Worm (Caenorhabditis elegans): ENCODE measurements around the gene Y62H9A.10.

The Y62H9A.10 gene

ce11 chrX:11902661-11903060, at the start of gene Y62H9A.10:
TSS of gene Y62H9A.10 (minus strand) at chrX:11902761.
- TF ChIP-seq C08G9.2 (tag; optimal IDR thresholded peaks at IDR 0.05) (no peak), ceh-2 (tag; optimal IDR thresholded peaks at IDR 0.05) (no peak), lin-11 (tag; optimal IDR thresholded peaks at IDR 0.05) (no peak), nhr-232 (tag; optimal IDR thresholded peaks at IDR 0.05) (no peak), ceh-34 (tag; optimal IDR thresholded peaks at IDR 0.05) (no peak)

ce11 chrX:11952129-11952528, 49.6 kb upstream of the Y62H9A.10 start:
- TF ChIP-seq pat-9 (tag; optimal IDR thresholded peaks at IDR 0.05) (no peak), F13H6.1 (tag; optimal IDR thresholded peaks at IDR 0.05) (no peak), elt-4 (tag; optimal IDR thresholded peaks at IDR 0.05) (no peak), lim-6 (tag; optimal IDR thresholded peaks at IDR 0.05) (no peak), unc-55 (GFP tag; optimal IDR thresholded peaks at IDR 0.05) (no peak), ceh-6 (GFP tag; optimal IDR thresholded peaks at IDR 0.05) (no peak), ceh-2 (tag; optimal IDR thresholded peaks at IDR 0.05) (no peak)

- peak; percentile 24 for TF ChIP-seq sdc-2 (tag; optimal IDR thresholded peaks at IDR 0.05)
- TF ChIP-seq K09A11.1 (tag; optimal IDR thresholded peaks at IDR 0.05; ENCODE audit: insufficient read depth) = no peak
- TF ChIP-seq che-1 (tag; optimal IDR thresholded peaks at IDR 0.05) = no peak
- no peak for TF ChIP-seq ceh-34 (tag; optimal IDR thresholded peaks at IDR 0.05)
- TF ChIP-seq hlh-8 (tag; optimal IDR thresholded peaks at IDR 0.05) = no peak
Observed at ce11 chrX:11948184-11948894, 45.8 kb upstream of the Y62H9A.10 start, which contains the start of gene lsd-1. TSS of gene lsd-1 (plus strand) at chrX:11948844.

- TF ChIP-seq unc-42 (tag; optimal IDR thresholded peaks at IDR 0.05) = peak; percentile 3
- TF ChIP-seq sdc-2 (tag; optimal IDR thresholded peaks at IDR 0.05) = peak; percentile 71
- TF ChIP-seq F13H6.1 (tag; optimal IDR thresholded peaks at IDR 0.05) = no peak
- TF ChIP-seq ceh-31 (tag; optimal IDR thresholded peaks at IDR 0.05) = peak; percentile 37
- TF ChIP-seq tbx-2 (tag; optimal IDR thresholded peaks at IDR 0.05) = peak; percentile 1
- peak; percentile 30 for TF ChIP-seq rnt-1 (tag; optimal IDR thresholded peaks at IDR 0.05)
- no peak for TF ChIP-seq ref-2 (tag; optimal IDR thresholded peaks at IDR 0.05)
- peak; percentile 84 for TF ChIP-seq ceh-48 (tag; optimal IDR thresholded peaks at IDR 0.05)
Observed at ce11 chrX:11946788-11947463, 44.4 kb upstream of the Y62H9A.10 start, which contains the start of gene nfya-1. TSS of gene nfya-1 (minus strand) at chrX:11946838.

- TF ChIP-seq C08G9.2 (tag; optimal IDR thresholded peaks at IDR 0.05) (no peak), elt-2 (tag; optimal IDR thresholded peaks at IDR 0.05) (no peak), hlh-8 (tag; optimal IDR thresholded peaks at IDR 0.05) (no peak), fax-1 (tag; optimal IDR thresholded peaks at IDR 0.05) (no peak), ets-4 (tag; optimal IDR thresholded peaks at IDR 0.05) (no peak), gmeb-2 (tag; optimal IDR thresholded peaks at IDR 0.05) (no peak), rnt-1 (tag; optimal IDR thresholded peaks at IDR 0.05) (no peak), ama-1 (optimal IDR thresholded peaks at IDR 0.05) (no peak), fkh-10 (GFP tag; optimal IDR thresholded peaks at IDR 0.05) (no peak), ceh-24 (tag; optimal IDR thresholded peaks at IDR 0.05) (no peak), nfya-1 (tag; optimal IDR thresholded peaks at IDR 0.05) (no peak)
Observed at ce11 chrX:11941951-11942350, 39.4 kb upstream of the Y62H9A.10 start, which contains the start of gene F55G7.3. TSS of gene F55G7.3 (minus strand) at chrX:11942051.

- TF ChIP-seq rnt-1 (tag; optimal IDR thresholded peaks at IDR 0.05) (no peak), madf-2 (tag; optimal IDR thresholded peaks at IDR 0.05) (no peak), ceh-18 (tag; optimal IDR thresholded peaks at IDR 0.05) (no peak), sox-4 (tag; optimal IDR thresholded peaks at IDR 0.05) (no peak), dmd-4 (tag; optimal IDR thresholded peaks at IDR 0.05; ENCODE audit: borderline replicate concordance) (no peak), tbx-7 (tag; optimal IDR thresholded peaks at IDR 0.05) (no peak), Y22D7AL.16 (tag; optimal IDR thresholded peaks at IDR 0.05) (no peak), npax-4 (tag; optimal IDR thresholded peaks at IDR 0.05) (no peak), ahr-1 (tag; optimal IDR thresholded peaks at IDR 0.05) (no peak), ceh-14 (tag; optimal IDR thresholded peaks at IDR 0.05) (no peak), ceh-48 (tag; optimal IDR thresholded peaks at IDR 0.05) (no peak), unc-55 (GFP tag; optimal IDR thresholded peaks at IDR 0.05) (no peak), hlh-30 (tag; optimal IDR thresholded peaks at IDR 0.05; ENCODE audit: insufficient read depth) (no peak), ttx-3 (tag; optimal IDR thresholded peaks at IDR 0.05) (no peak)
Observed at ce11 chrX:11938826-11939225, 36.3 kb upstream of the Y62H9A.10 start, which contains the start of gene F55G7.5. TSS of gene F55G7.5 (minus strand) at chrX:11938926.
